Fruit fly (Drosophila melanogaster) whole organism, embryonic: Measurements from ENCODE around the gene Ugt36F1.
A peak's percentile ranks its signal among the peaks of the same experiment; 100 is the strongest.

Source experiments
- B-H2 ChIP-seq: fragments of 200-800 bp; sonication (Bioruptor generic); optimal IDR thresholded peaks from 2 replicates; lab custom pipeline; 2018; ENCODE audit warnings: missing biosample characterization, mild to moderate bottlenecking, missing genetic modification characterization
- Bdp1 ChIP-seq: fragments of 200-800 bp; sonication (Bioruptor generic); optimal IDR thresholded peaks from 3 replicates; lab custom pipeline; 2016; ENCODE audit warnings: missing biosample characterization, missing genetic modification characterization
- CG10366 ChIP-seq: fragments of 200-800 bp; sonication (Bioruptor generic); IDR thresholded peaks from 2 replicates; pipeline ENCODE4 v1.3.6; 2022; ENCODE audit warnings: missing biosample characterization, missing genetic modification characterization
- CG10431 ChIP-seq: fragments of 200-800 bp; sonication (Bioruptor generic); optimal IDR thresholded peaks from 3 replicates; lab custom pipeline; 2018; ENCODE audit warnings: missing biosample characterization, mild to moderate bottlenecking, missing genetic modification characterization
- CG10543 ChIP-seq: fragments of 200-800 bp; sonication (Bioruptor generic); optimal IDR thresholded peaks from 3 replicates; lab custom pipeline; 2017; ENCODE audit warnings: missing biosample characterization, mild to moderate bottlenecking, missing genetic modification characterization, moderate library complexity
- CG11456 ChIP-seq: fragments of 200-800 bp; sonication (Bioruptor generic); IDR thresholded peaks from 3 replicates; pipeline ENCODE4 v1.3.6; 2022; ENCODE audit warnings: missing biosample characterization, missing genetic modification characterization
- CG12659 ChIP-seq: fragments of 200-800 bp; sonication (Bioruptor generic); optimal IDR thresholded peaks from 3 replicates; lab custom pipeline; 2017; ENCODE audit warnings: mild to moderate bottlenecking, missing biosample characterization, missing genetic modification reagents, missing genetic modification characterization
- CG12769 ChIP-seq: fragments of 200-800 bp; sonication (Bioruptor generic); optimal IDR thresholded peaks from 2 replicates; lab custom pipeline; 2019; ENCODE audit warnings: missing biosample characterization, mild to moderate bottlenecking, missing genetic modification characterization, moderate library complexity
- CG15073 ChIP-seq: fragments of 200-800 bp; sonication (Bioruptor generic); optimal IDR thresholded peaks from 2 replicates; lab custom pipeline; 2016; ENCODE audit warnings: missing biosample characterization, missing genetic modification characterization
- CG17802 ChIP-seq: fragments of 200-800 bp; sonication (Bioruptor generic); optimal IDR thresholded peaks from 2 replicates; lab custom pipeline; 2018; ENCODE audit warnings: missing biosample characterization, mild to moderate bottlenecking, missing genetic modification characterization, moderate library complexity
- CG18764 ChIP-seq: fragments of 200-800 bp; sonication (Bioruptor generic); optimal IDR thresholded peaks from 3 replicates; lab custom pipeline; 2016; ENCODE audit warnings: missing biosample characterization, missing genetic modification characterization
- CG2202 ChIP-seq: fragments of 200-800 bp; sonication (Bioruptor generic); optimal IDR thresholded peaks from 2 replicates; lab custom pipeline; 2018; ENCODE audit warnings: missing biosample characterization, mild to moderate bottlenecking, missing genetic modification characterization
- CG31365 ChIP-seq: fragments of 200-800 bp; sonication (Bioruptor generic); optimal IDR thresholded peaks from 2 replicates; lab custom pipeline; 2018; ENCODE audit warnings: missing biosample characterization, mild to moderate bottlenecking, missing genetic modification characterization
- CG32532 ChIP-seq: fragments of 200-800 bp; sonication (Bioruptor generic); IDR thresholded peaks from 2 replicates; pipeline ENCODE4 v1.3.6; 2022; ENCODE audit warnings: missing biosample characterization, missing genetic modification characterization
- CG3281 ChIP-seq: fragments of 200-800 bp; sonication (Bioruptor generic); optimal IDR thresholded peaks from 3 replicates; lab custom pipeline; 2017; ENCODE audit warnings: missing biosample characterization, mild to moderate bottlenecking, missing genetic modification characterization
- CG34224 ChIP-seq: fragments of 200-800 bp; sonication (Bioruptor generic); IDR thresholded peaks from 3 replicates; pipeline ENCODE4 v1.3.6; 2022; ENCODE audit warnings: missing biosample characterization, missing genetic modification characterization; ENCODE audit not compliant: partially characterized antibody
- CG34376 ChIP-seq: fragments of 200-800 bp; sonication (Bioruptor generic); optimal IDR thresholded peaks from 2 replicates; lab custom pipeline; 2018; ENCODE audit warnings: missing biosample characterization, mild to moderate bottlenecking, missing genetic modification characterization
- CG6272 ChIP-seq: fragments of 200-800 bp; sonication (Bioruptor generic); IDR thresholded peaks from 2 replicates; pipeline ENCODE4 v1.3.6; 2022; ENCODE audit warnings: missing biosample characterization, missing genetic modification characterization
- CG6765 ChIP-seq: fragments of 200-800 bp; sonication (Bioruptor generic); optimal IDR thresholded peaks from 3 replicates; lab custom pipeline; 2017; ENCODE audit warnings: missing biosample characterization, mild to moderate bottlenecking, missing genetic modification characterization
- CG6854 ChIP-seq: fragments of 200-800 bp; sonication (Bioruptor generic); optimal IDR thresholded peaks from 3 replicates; lab custom pipeline; 2017; ENCODE audit warnings: missing biosample characterization, mild to moderate bottlenecking, missing genetic modification characterization
- CG8944 ChIP-seq: fragments of 200-800 bp; sonication (Bioruptor generic); optimal IDR thresholded peaks from 3 replicates; lab custom pipeline; 2016; ENCODE audit warnings: missing biosample characterization, missing genetic modification characterization
- CTCF ChIP-seq: fragments of 200-800 bp; sonication (Bioruptor generic); optimal IDR thresholded peaks from 2 replicates; lab custom pipeline; 2017; ENCODE audit warnings: missing biosample characterization, mild to moderate bottlenecking, missing genetic modification characterization, moderate library complexity
- CrebB ChIP-seq: fragments of 200-800 bp; sonication (Bioruptor generic); optimal IDR thresholded peaks from 3 replicates; lab custom pipeline; 2018; ENCODE audit warnings: missing biosample characterization, mild to moderate bottlenecking, missing genetic modification characterization
- Deaf1 ChIP-seq: fragments of 200-800 bp; optimal IDR thresholded peaks from 3 replicates; lab custom pipeline; 2019; ENCODE audit warnings: missing biosample characterization, mild to moderate bottlenecking, missing genetic modification characterization, moderate library complexity
- Dek ChIP-seq: fragments of 200-800 bp; sonication (Bioruptor generic); optimal IDR thresholded peaks from 3 replicates; lab custom pipeline; 2019; ENCODE audit warnings: missing biosample characterization, mild to moderate bottlenecking, missing genetic modification characterization, moderate library complexity
- Dfd ChIP-seq, 2 experiments: fragments of >200 bp; optimal IDR thresholded peaks; 2 replicates each; lab custom pipeline; 2017; ENCODE audit warnings: missing biosample characterization in 2 of 2, missing genetic modification characterization in 2 of 2
- Dip3 ChIP-seq: fragments of 200-800 bp; sonication (Bioruptor generic); optimal IDR thresholded peaks from 3 replicates; lab custom pipeline; 2016; ENCODE audit warnings: missing biosample characterization, missing genetic modification characterization
- Fer1 ChIP-seq: fragments of 200-800 bp; sonication (Bioruptor generic); optimal IDR thresholded peaks from 2 replicates; lab custom pipeline; 2017; ENCODE audit warnings: missing biosample characterization, mild to moderate bottlenecking, missing genetic modification characterization
- H2.0 ChIP-seq: fragments of 200-800 bp; sonication (Bioruptor generic); IDR thresholded peaks from 2 replicates; pipeline ENCODE4 v1.3.6; 2022; ENCODE audit warnings: missing biosample characterization, missing genetic modification characterization
- HHEX ChIP-seq: fragments of 200-800 bp; sonication (Bioruptor generic); optimal IDR thresholded peaks from 3 replicates; lab custom pipeline; 2017; ENCODE audit warnings: missing biosample characterization, mild to moderate bottlenecking, missing genetic modification characterization, missing genetic modification reagents
- HLH3B ChIP-seq: fragments of 200-800 bp; sonication (Bioruptor generic); IDR thresholded peaks from 2 replicates; pipeline ENCODE4 v1.3.6; 2022; ENCODE audit warnings: missing biosample characterization, missing genetic modification characterization
- Hr78 ChIP-seq, 2 experiments: fragments of 200-800 bp in 1 of 2; fragments of >200 bp in 1 of 2; sonication (Bioruptor generic) in 1 of 2; optimal IDR thresholded peaks; 2 replicates each; lab custom pipeline; 2017 to 2019; ENCODE audit warnings: missing biosample characterization in 2 of 2, missing genetic modification characterization in 2 of 2, mild to moderate bottlenecking in 1 of 2, moderate library complexity in 1 of 2
- Lpt ChIP-seq: fragments of >200 bp; optimal IDR thresholded peaks from 2 replicates; lab custom pipeline; 2018; ENCODE audit warnings: missing biosample characterization, missing genetic modification characterization
- Ravus ChIP-seq: fragments of 200-800 bp; sonication (Bioruptor generic); IDR thresholded peaks from 2 replicates; pipeline ENCODE4 v1.3.6; 2022; ENCODE audit warnings: missing biosample characterization, missing genetic modification characterization
- Ssrp ChIP-seq: fragments of 200-800 bp; sonication (Bioruptor generic); optimal IDR thresholded peaks from 2 replicates; lab custom pipeline; 2018; ENCODE audit warnings: missing biosample characterization, mild to moderate bottlenecking, missing genetic modification characterization, moderate library complexity
- ac ChIP-seq: fragments of 200-800 bp; sonication (Bioruptor generic); optimal IDR thresholded peaks from 3 replicates; lab custom pipeline; 2017; ENCODE audit warnings: missing biosample characterization, mild to moderate bottlenecking, missing genetic modification characterization
- dmrt99B ChIP-seq: fragments of 200-800 bp; sonication (Bioruptor generic); optimal IDR thresholded peaks from 2 replicates; lab custom pipeline; 2018; ENCODE audit warnings: missing biosample characterization, mild to moderate bottlenecking, missing genetic modification characterization, moderate library complexity
- fru ChIP-seq: fragments of >200 bp; optimal IDR thresholded peaks from 2 replicates; lab custom pipeline; 2017
- gem ChIP-seq: fragments of 200-800 bp; sonication (Bioruptor generic); optimal IDR thresholded peaks from 2 replicates; lab custom pipeline; 2019; ENCODE audit warnings: missing biosample characterization, mild to moderate bottlenecking, missing genetic modification characterization, moderate library complexity
- gt ChIP-seq: fragments of 200-800 bp; sonication (Bioruptor generic); IDR thresholded peaks from 2 replicates; pipeline ENCODE4 v1.3.6; 2022; ENCODE audit warnings: missing biosample characterization, missing genetic modification characterization
- hth ChIP-seq: fragments of >200 bp; optimal IDR thresholded peaks from 2 replicates; lab custom pipeline; 2017; ENCODE audit warnings: inconsistent platforms
- jumu ChIP-seq: fragments of 200-800 bp; sonication (Bioruptor generic); optimal IDR thresholded peaks from 3 replicates; lab custom pipeline; 2016; ENCODE audit warnings: missing biosample characterization, missing genetic modification characterization
- mirr ChIP-seq: fragments of 200-800 bp; sonication (Bioruptor generic); optimal IDR thresholded peaks from 3 replicates; lab custom pipeline; 2018; ENCODE audit warnings: missing biosample characterization, mild to moderate bottlenecking, missing genetic modification characterization
- nom ChIP-seq: fragments of 200-800 bp; sonication (Bioruptor generic); optimal IDR thresholded peaks from 2 replicates; lab custom pipeline; 2017; ENCODE audit warnings: missing biosample characterization, missing genetic modification characterization, mild to moderate bottlenecking, moderate library complexity, missing genetic modification reagents
- p53 ChIP-seq: fragments of 200-800 bp; sonication (Bioruptor generic); optimal IDR thresholded peaks from 2 replicates; lab custom pipeline; 2016; ENCODE audit warnings: missing biosample characterization, missing genetic modification characterization
- sd ChIP-seq: fragments of 200-800 bp; sonication (Bioruptor generic); optimal IDR thresholded peaks from 3 replicates; lab custom pipeline; 2018; ENCODE audit warnings: missing biosample characterization, mild to moderate bottlenecking, missing genetic modification characterization, moderate library complexity
- sens-2 ChIP-seq: fragments of 200-800 bp; sonication (Bioruptor generic); IDR thresholded peaks from 2 replicates; pipeline ENCODE4 v1.3.6; 2022; ENCODE audit warnings: missing biosample characterization, missing genetic modification characterization
- sima ChIP-seq: fragments of 200-800 bp; sonication (Bioruptor generic); optimal IDR thresholded peaks from 2 replicates; lab custom pipeline; 2016; ENCODE audit warnings: missing biosample characterization, missing genetic modification characterization
- sna ChIP-seq: fragments of 200-800 bp; sonication (Bioruptor generic); IDR thresholded peaks from 2 replicates; pipeline ENCODE4 v1.3.6; 2022; ENCODE audit warnings: missing biosample characterization, missing genetic modification characterization; ENCODE audit not compliant: partially characterized antibody
- so ChIP-seq: fragments of 200-800 bp; sonication (Bioruptor generic); IDR thresholded peaks from 3 replicates; pipeline ENCODE4 v1.3.6; 2022; ENCODE audit warnings: missing biosample characterization, missing genetic modification characterization
- tx ChIP-seq: fragments of 200-800 bp; sonication (Bioruptor generic); optimal IDR thresholded peaks from 2 replicates; lab custom pipeline; 2016; ENCODE audit warnings: missing biosample characterization, missing genetic modification characterization
- zen ChIP-seq: fragments of 200-800 bp; sonication (Bioruptor generic); optimal IDR thresholded peaks from 3 replicates; lab custom pipeline; 2018; ENCODE audit warnings: missing biosample characterization, mild to moderate bottlenecking, missing genetic modification characterization, moderate library complexity

Gene Ugt36F1

DNA sequence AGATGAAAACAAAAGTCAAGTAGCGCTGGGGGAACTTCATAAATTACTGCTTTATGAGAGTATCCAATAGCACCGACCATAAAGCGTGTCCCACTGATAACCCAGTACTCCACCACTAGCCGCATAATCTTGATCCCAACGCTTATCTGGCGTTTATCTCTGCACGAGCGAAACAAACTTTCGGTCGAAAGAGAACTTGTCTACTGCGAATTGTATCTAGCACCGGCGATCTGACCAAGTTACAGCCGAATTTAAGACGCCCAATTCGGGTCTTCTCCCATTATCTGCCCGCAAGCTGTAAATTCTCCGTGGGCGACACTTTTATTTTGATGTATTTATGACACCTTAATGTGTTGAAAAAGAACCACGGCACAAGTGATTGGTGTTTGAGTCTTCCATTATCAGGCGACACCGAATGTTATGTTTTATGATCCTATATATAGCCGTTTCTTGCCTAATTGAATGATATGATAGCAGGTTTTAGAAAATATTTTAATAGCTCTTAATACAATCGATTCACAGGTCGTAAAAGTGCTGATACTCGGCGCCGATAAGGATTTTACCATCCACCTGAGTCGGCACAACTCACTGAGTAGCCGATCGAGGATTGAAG lies 29.3 kb upstream of the Ugt36F1 start (continued):
- TF ChIP-seq CG18764 (GFP tag; lab: Kevin White, UChicago) (no peak), Dfd (GFP tag; optimal IDR thresholded peaks at IDR 0.05; lab: Kevin White, UChicago) (no peak), CG6854 (GFP tag; lab: Kevin White, UChicago) (peak; percentile 2), CG10543 (GFP tag; lab: Kevin White, UChicago) (peak; percentile 29), ac (GFP tag; lab: Kevin White, UChicago) (no peak), CG8944 (GFP tag; lab: Kevin White, UChicago) (no peak), Lpt (GFP tag; lab: Kevin White, UChicago) (no peak), CG10366 (GFP tag; lab: Robert Waterston, UW) (no peak), Ravus (GFP tag; lab: Robert Waterston, UW) (no peak), Bdp1 (no peak), Hr78 (GFP tag; optimal IDR thresholded peaks at IDR 0.05; lab: Kevin White, UChicago) (no peak), CG31365 (no peak), sima (GFP tag; lab: Kevin White, UChicago) (no peak), HLH3B (GFP tag; lab: Robert Waterston, UW) (no peak), p53 (GFP tag; lab: Kevin White, UChicago) (no peak), Ssrp (tag; lab: Kevin White, UChicago) (no peak), CG6765 (GFP tag; lab: Kevin White, UChicago) (no peak), CG2202 (tag; lab: Kevin White, UChicago) (peak; percentile 8), CG6272 (no peak), CTCF (GFP tag; lab: Kevin White, UChicago) (no peak), sd (tag; lab: Kevin White, UChicago) (peak; percentile 90), mirr (GFP tag; lab: Kevin White, UChicago) (peak; percentile 5), CG12659 (GFP tag; lab: Kevin White, UChicago) (no peak), Deaf1 (tag; lab: Kevin White, UChicago) (peak; percentile 13), zen (tag; lab: Kevin White, UChicago) (no peak), CG12769 (tag; lab: Kevin White, UChicago) (no peak), Fer1 (GFP tag; lab: Kevin White, UChicago) (no peak), CG34376 (peak; percentile 83), dmrt99B (tag; lab: Kevin White, UChicago) (no peak), H2.0 (GFP tag; lab: Robert Waterston, UW) (no peak), B-H2 (GFP tag; lab: Kevin White, UChicago) (peak; percentile 3), CG34224 (GFP tag; lab: Robert Waterston, UW) (no peak), HHEX (GFP tag; lab: Kevin White, UChicago) (peak; percentile 2), hth (lab: Kevin White, UChicago) (no peak), fru (lab: Kevin White, UChicago) (no peak), CG32532 (GFP tag; lab: Robert Waterston, UW) (no peak; the same call in 1 of the 2 replicates), tx (GFP tag; lab: Kevin White, UChicago) (no peak), nom (GFP tag; lab: Kevin White, UChicago) (no peak), sna (no peak), gt (GFP tag; lab: Robert Waterston, UW) (no peak), Dip3 (GFP tag; lab: Kevin White, UChicago) (no peak), CG10431 (GFP tag; lab: Kevin White, UChicago) (peak; percentile 58), so (no peak), CG3281 (GFP tag; lab: Kevin White, UChicago) (peak; percentile 13), CrebB (tag; lab: Kevin White, UChicago) (no peak), CG15073 (no peak), CG17802 (tag; lab: Kevin White, UChicago) (no peak), gem (tag; lab: Kevin White, UChicago) (no peak), Dek (tag; lab: Kevin White, UChicago) (no peak), sens-2 (no peak), CG11456 (GFP tag; lab: Robert Waterston, UW) (no peak), jumu (GFP tag; lab: Kevin White, UChicago) (no peak)
